Fruit fly (Drosophila melanogaster): Measurements from ENCODE around the gene CG1492.
A peak's percentile ranks its signal among the peaks of the same experiment; 100 is the strongest.

CG1492 gene

dm6 chrX:12007593-12007992, 4.4 kb downstream of the CG1492 start (continued):
- TF ChIP-seq kni (GFP tag; optimal IDR thresholded peaks at IDR 0.05): no peak
- TF ChIP-seq Trl (optimal IDR thresholded peaks at IDR 0.05): peak; percentile 71 to 77
- TF ChIP-seq Trl (GFP tag; optimal IDR thresholded peaks at IDR 0.05): no peak
- no peak for TF ChIP-seq Awh (GFP tag; IDR thresholded peaks at IDR 0.05)
- TF ChIP-seq grn (GFP tag; optimal IDR thresholded peaks at IDR 0.05): peak; percentile 15
- TF ChIP-seq jumu (GFP tag; optimal IDR thresholded peaks at IDR 0.05): no peak
- TF ChIP-seq CG1832 (GFP tag; optimal IDR thresholded peaks at IDR 0.05): peak; percentile 60
- no peak for TF ChIP-seq tna (GFP tag; IDR thresholded peaks at IDR 0.05; ENCODE audit: partially characterized antibody)
- no peak for TF ChIP-seq Lpt (GFP tag; optimal IDR thresholded peaks at IDR 0.05)
- TF ChIP-seq Drgx (GFP tag; IDR thresholded peaks at IDR 0.05): no peak
- TF ChIP-seq MBD-R2 (GFP tag; IDR thresholded peaks at IDR 0.05): no peak
- no peak for TF ChIP-seq Dip3 (GFP tag; optimal IDR thresholded peaks at IDR 0.05)
- TF ChIP-seq pan (optimal IDR thresholded peaks at IDR 0.05): no peak
- TF ChIP-seq pan (GFP tag; optimal IDR thresholded peaks at IDR 0.05 in 1 of 2, IDR thresholded peaks at IDR 0.05 in 1 of 2): no peak
- TF ChIP-seq CG9609 (GFP tag; optimal IDR thresholded peaks at IDR 0.05): no peak
- no peak for TF ChIP-seq slp2 (GFP tag; optimal IDR thresholded peaks at IDR 0.05)
- no peak for TF ChIP-seq CTCF (GFP tag; optimal IDR thresholded peaks at IDR 0.05)
- no peak for TF ChIP-seq CG10462 (GFP tag; optimal IDR thresholded peaks at IDR 0.05)

- TF ChIP-seq vvl (GFP tag; IDR thresholded peaks at IDR 0.05): peak; percentile 35; the same call in 1 of the 2 replicates
- peak; percentile 34; the same call in 1 of the 2 replicates for TF ChIP-seq unc-4 (GFP tag; IDR thresholded peaks at IDR 0.05; ENCODE audit: partially characterized antibody)
- TF ChIP-seq lov (optimal IDR thresholded peaks at IDR 0.05): no peak
- TF ChIP-seq lov (GFP tag; IDR thresholded peaks at IDR 0.05): 0 out of 3 replicates have a peak, but pooled peaks have one; percentile 43
- TF ChIP-seq bsh (GFP tag; optimal IDR thresholded peaks at IDR 0.05): peak in 1 of 2 experiments; percentile 33
- TF ChIP-seq ci (GFP tag; IDR thresholded peaks at IDR 0.05): peak; percentile 24; the same call in 2 of the 3 replicates
- no peak for TF ChIP-seq Antp (GFP tag; optimal IDR thresholded peaks at IDR 0.05)
- TF ChIP-seq CG15073 (GFP tag; optimal IDR thresholded peaks at IDR 0.05): no peak
- peak; percentile 68 for TF ChIP-seq sqz (GFP tag; optimal IDR thresholded peaks at IDR 0.05)
- peak; percentile 94 to 97 for TF ChIP-seq Trl (optimal IDR thresholded peaks at IDR 0.05)
- peak; percentile 54 for TF ChIP-seq Trl (GFP tag; optimal IDR thresholded peaks at IDR 0.05)
- TF ChIP-seq lola (GFP tag; optimal IDR thresholded peaks at IDR 0.05): no peak
- TF ChIP-seq chinmo (GFP tag; IDR thresholded peaks at IDR 0.05; ENCODE audit: partially characterized antibody): 0 out of 4 replicates have a peak, but pooled peaks have one; percentile 54
- TF ChIP-seq CG8089 (GFP tag; optimal IDR thresholded peaks at IDR 0.05): no peak
- no peak for TF ChIP-seq CG10366 (GFP tag; IDR thresholded peaks at IDR 0.05)
- TF ChIP-seq Camta (GFP tag; optimal IDR thresholded peaks at IDR 0.05): no peak
- TF ChIP-seq mirr (GFP tag; optimal IDR thresholded peaks at IDR 0.05): peak; percentile 8
- TF ChIP-seq Fer1 (GFP tag; optimal IDR thresholded peaks at IDR 0.05): peak; percentile 22
- TF ChIP-seq Stat92E (GFP tag; optimal IDR thresholded peaks at IDR 0.05): no peak
- TF ChIP-seq CG34224 (GFP tag; IDR thresholded peaks at IDR 0.05; ENCODE audit: partially characterized antibody): peak; percentile 38; the same call in 2 of the 3 replicates
- peak; percentile 24 for TF ChIP-seq CG12071 (GFP tag; optimal IDR thresholded peaks at IDR 0.05)
- no peak for TF ChIP-seq gsb (GFP tag; IDR thresholded peaks at IDR 0.05)
- TF ChIP-seq knrl (GFP tag; IDR thresholded peaks at IDR 0.05; ENCODE audit: partially characterized antibody): no peak
- TF ChIP-seq hbn (GFP tag; IDR thresholded peaks at IDR 0.05; ENCODE audit: partially characterized antibody): peak; percentile 34; the same call in 1 of the 2 replicates
- TF ChIP-seq so (GFP tag; IDR thresholded peaks at IDR 0.05): peak; percentile 56; the same call in 1 of the 3 replicates
- TF ChIP-seq CG10543 (GFP tag; optimal IDR thresholded peaks at IDR 0.05): peak; percentile 7
- peak; percentile 17 for TF ChIP-seq gcm (GFP tag; optimal IDR thresholded peaks at IDR 0.05)
- no peak for TF ChIP-seq hkb (optimal IDR thresholded peaks at IDR 0.05)
- peak; percentile 53; the same call in 1 of the 2 replicates for TF ChIP-seq hkb (GFP tag; IDR thresholded peaks at IDR 0.05)
- 0 out of 2 replicates have a peak, but pooled peaks have one; percentile 33 for TF ChIP-seq sna (GFP tag; IDR thresholded peaks at IDR 0.05; ENCODE audit: partially characterized antibody)
- peak; percentile 3 for TF ChIP-seq CG5180 (GFP tag; optimal IDR thresholded peaks at IDR 0.05)
- no peak for TF ChIP-seq nerfin-2 (GFP tag; IDR thresholded peaks at IDR 0.05; ENCODE audit: partially characterized antibody)
- TF ChIP-seq sens (GFP tag): peak; percentile 68
These were observed 5.2 kb downstream of the CG1492 start, which contains the start of gene CG1806 for dm6 chrX:12006678-12007441. Gene CG1806 (plus strand): TSS chrX:12007176.

Data from whole organism, embryonic.